Worm (Caenorhabditis elegans) whole organism, L3 larva: ENCODE measurements around the gene K11C4.1.

Experiments
- aly-2 ChIP-seq: fragments of 150-350 bp; optimal IDR thresholded peaks from 2 replicates; lab custom pipeline; 2014; ENCODE audit warnings: missing biosample characterization, missing genetic modification characterization
- ama-1 ChIP-seq: fragments of 150-350 bp; optimal IDR thresholded peaks from 2 replicates; lab custom pipeline; 2018
- eor-1 ChIP-seq, 2 experiments: fragments of 150-350 bp; optimal IDR thresholded peaks; 2 replicates each; lab custom pipeline; 2014 to 2018; ENCODE audit warnings: missing biosample characterization in 2 of 2, missing genetic modification characterization in 2 of 2
- snpc-4 ChIP-seq: fragments of 150-350 bp; optimal IDR thresholded peaks from 2 replicates; lab custom pipeline; 2014; ENCODE audit warnings: missing biosample characterization, missing genetic modification characterization
- unc-62 ChIP-seq: fragments of 150-350 bp; sonication (generic microtip); optimal IDR thresholded peaks from 4 replicates; lab custom pipeline; 2014; ENCODE audit warnings: missing biosample characterization, missing genetic modification reagents, missing genetic modification characterization
- zag-1 ChIP-seq: fragments of 150-350 bp; optimal IDR thresholded peaks from 2 replicates; lab custom pipeline; 2014; ENCODE audit warnings: missing biosample characterization, missing genetic modification characterization
- ztf-4 ChIP-seq: fragments of 150-350 bp; optimal IDR thresholded peaks from 2 replicates; lab custom pipeline; 2014; ENCODE audit warnings: missing biosample characterization, missing genetic modification characterization

- TF ChIP-seq ztf-4 (tag; lab: Kevin White, UChicago) (no peak), unc-62 (GFP tag; lab: Kevin White, UChicago) (no peak), snpc-4 (no peak), ama-1 (no peak), zag-1 (no peak), aly-2 (tag; lab: Kevin White, UChicago) (no peak), eor-1 (tag; optimal IDR thresholded peaks at IDR 0.05; lab: Kevin White, UChicago) (no peak)
These were observed 3.1 kb upstream of the K11C4.1 start for ce11 chrV:6893681-6894080.
